Fruit fly (Drosophila melanogaster) whole organism, adult: Measurements from ENCODE around the gene Obp19d.
A peak's percentile ranks its signal among the peaks of the same experiment; 100 is the strongest.

Experiments used
- CG12768 ChIP-seq: fragments of 200-800 bp; sonication (Bioruptor generic); optimal IDR thresholded peaks from 2 replicates; lab custom pipeline; 2017; ENCODE audit warnings: missing biosample characterization, missing genetic modification characterization, mild to moderate bottlenecking, moderate library complexity, missing genetic modification reagents
- CG14711 ChIP-seq: fragments of 200-800 bp; sonication (Bioruptor generic); optimal IDR thresholded peaks from 2 replicates; lab custom pipeline; 2018; ENCODE audit warnings: missing biosample characterization, mild to moderate bottlenecking, missing genetic modification characterization, moderate library complexity
- CG5204 ChIP-seq: fragments of 200-800 bp; sonication (Bioruptor generic); optimal IDR thresholded peaks from 2 replicates; lab custom pipeline; 2016; ENCODE audit warnings: missing biosample characterization, missing genetic modification characterization
- CG7101 ChIP-seq: fragments of 200-800 bp; sonication (Bioruptor generic); optimal IDR thresholded peaks from 2 replicates; lab custom pipeline; 2018; ENCODE audit warnings: missing biosample characterization, mild to moderate bottlenecking, missing genetic modification characterization, moderate library complexity
- Clk ChIP-seq: fragments of 200-800 bp; sonication (Bioruptor generic); optimal IDR thresholded peaks from 2 replicates; lab custom pipeline; 2017; ENCODE audit warnings: missing biosample characterization, missing genetic modification characterization
- Crg-1 ChIP-seq: fragments of 200-800 bp; sonication (Bioruptor generic); optimal IDR thresholded peaks from 2 replicates; lab custom pipeline; 2016; ENCODE audit warnings: missing biosample characterization, missing genetic modification characterization
- Mnt ChIP-seq: fragments of 200-800 bp; sonication (Bioruptor generic); optimal IDR thresholded peaks from 2 replicates; lab custom pipeline; 2016; ENCODE audit warnings: missing biosample characterization, mild to moderate bottlenecking, missing genetic modification characterization
- cic ChIP-seq: fragments of 200-800 bp; sonication (Bioruptor generic); optimal IDR thresholded peaks from 2 replicates; lab custom pipeline; 2017; ENCODE audit warnings: missing biosample characterization, mild to moderate bottlenecking, missing genetic modification characterization, moderate library complexity
- kay ChIP-seq: fragments of 200-800 bp; sonication (Bioruptor generic); peaks from one replicate; lab custom pipeline; 2016; ENCODE audit warnings: missing biosample characterization, missing genetic modification characterization, borderline replicate concordance
- pad ChIP-seq: fragments of 200-800 bp; sonication (Bioruptor generic); optimal IDR thresholded peaks from 3 replicates; lab custom pipeline; 2017; ENCODE audit warnings: missing biosample characterization, missing genetic modification characterization, mild to moderate bottlenecking, moderate library complexity, missing genetic modification reagents
- toe ChIP-seq: fragments of 200-800 bp; sonication (Bioruptor generic); optimal IDR thresholded peaks from 2 replicates; lab custom pipeline; 2016; ENCODE audit warnings: missing biosample characterization, missing genetic modification characterization

- peak; percentile 6 for TF ChIP-seq CG7101 (tag; lab: Kevin White, UChicago)
- TF ChIP-seq cic, result no peak
- TF ChIP-seq toe (GFP tag; lab: Kevin White, UChicago), result no peak
- no peak for TF ChIP-seq Clk (GFP tag; lab: Kevin White, UChicago)
- no peak for TF ChIP-seq CG12768 (GFP tag; lab: Kevin White, UChicago)
- no peak for TF ChIP-seq Crg-1 (GFP tag; lab: Kevin White, UChicago)
- no peak for TF ChIP-seq Mnt
- TF ChIP-seq kay (GFP tag; lab: Kevin White, UChicago), result no peak
- TF ChIP-seq pad (GFP tag; lab: Kevin White, UChicago), result no peak
- no peak for TF ChIP-seq CG14711 (tag; lab: Kevin White, UChicago)
- peak; percentile 43 for TF ChIP-seq CG5204
Observed at dm6 chrX:20434534-20434933, 15.1 kb downstream of the Obp19d start.
